Fruit fly (Drosophila melanogaster): ENCODE results near the gene CG4161.

CG4161 gene

DNA sequence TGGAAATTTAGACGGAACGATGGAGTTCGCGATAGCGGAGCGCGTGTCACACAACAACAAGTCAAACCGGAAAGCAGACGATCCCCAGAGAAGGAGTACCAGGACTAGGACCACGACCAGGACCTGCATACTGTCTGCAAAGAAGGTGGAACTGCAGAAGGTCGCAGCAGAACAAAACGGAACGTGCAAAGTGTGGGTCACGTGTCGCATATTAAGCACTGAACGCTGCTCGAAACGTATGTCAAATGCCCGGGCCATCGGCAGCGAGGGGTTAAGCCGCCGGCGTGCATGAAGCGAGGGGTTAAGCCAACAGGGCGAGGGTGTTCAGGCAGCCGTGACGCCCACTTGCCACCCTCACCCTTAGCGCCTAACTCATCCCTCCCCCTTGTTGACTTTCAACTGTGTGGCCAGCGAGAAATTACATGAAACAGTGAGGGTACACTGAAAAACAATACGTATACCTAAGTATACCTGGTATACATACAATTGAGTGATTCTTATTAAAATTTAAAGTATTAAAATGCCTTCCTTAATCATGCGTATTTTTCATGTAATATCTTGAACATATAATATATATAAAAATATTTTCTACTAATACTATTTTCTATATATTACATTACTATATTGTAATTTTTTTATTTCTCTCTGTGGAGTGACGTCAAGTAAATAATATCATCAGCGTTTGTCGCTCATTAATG is 8.9 kb downstream of the CG4161 start (continued):
- no peak for TF ChIP-seq gt (GFP tag; IDR thresholded peaks at IDR 0.05)
- no peak for TF ChIP-seq HmgD (GFP tag; optimal IDR thresholded peaks at IDR 0.05)
- TF ChIP-seq CG12942 (GFP tag; optimal IDR thresholded peaks at IDR 0.05): no peak
- peak; percentile 45 for TF ChIP-seq PHDP (tag; optimal IDR thresholded peaks at IDR 0.05)
- no peak for TF ChIP-seq CG14860 (GFP tag; IDR thresholded peaks at IDR 0.05; ENCODE audit: partially characterized antibody)
- no peak for TF ChIP-seq CG16815 (GFP tag; optimal IDR thresholded peaks at IDR 0.05)
- no peak for TF ChIP-seq caup (GFP tag; optimal IDR thresholded peaks at IDR 0.05; ENCODE audit: severe bottlenecking)
- TF ChIP-seq Dp (GFP tag; optimal IDR thresholded peaks at IDR 0.05): no peak
- peak; percentile 1 for TF ChIP-seq kay (GFP tag; optimal IDR thresholded peaks at IDR 0.05)
- TF ChIP-seq CG2889 (GFP tag; IDR thresholded peaks at IDR 0.05): no peak
- TF ChIP-seq Bdp1 (GFP tag; optimal IDR thresholded peaks at IDR 0.05): no peak
- peak; percentile 11 for TF ChIP-seq CG1233 (GFP tag; optimal IDR thresholded peaks at IDR 0.05)
- no peak for TF ChIP-seq Drgx (GFP tag; IDR thresholded peaks at IDR 0.05)
- peak; percentile 31 for TF ChIP-seq tin (GFP tag; optimal IDR thresholded peaks at IDR 0.05)
- no peak for TF ChIP-seq klu (GFP tag; IDR thresholded peaks at IDR 0.05)
- TF ChIP-seq CG10267 (tag; optimal IDR thresholded peaks at IDR 0.05): peak; percentile 78
- 0 out of 2 replicates have a peak, but pooled peaks have one; percentile 15 for TF ChIP-seq Ptx1 (GFP tag; IDR thresholded peaks at IDR 0.05)
- no peak for TF ChIP-seq C15 (GFP tag; IDR thresholded peaks at IDR 0.05)
- no peak for TF ChIP-seq CG10654 (GFP tag; optimal IDR thresholded peaks at IDR 0.05)
- no peak for TF ChIP-seq hb (GFP tag; IDR thresholded peaks at IDR 0.05; ENCODE audit: partially characterized antibody)
- no peak for TF ChIP-seq D (optimal IDR thresholded peaks at IDR 0.05)
- peak; percentile 63 for TF ChIP-seq D (GFP tag; optimal IDR thresholded peaks at IDR 0.05)
- TF ChIP-seq sisA (GFP tag; IDR thresholded peaks at IDR 0.05): no peak
- TF ChIP-seq CG10979 (tag; optimal IDR thresholded peaks at IDR 0.05): peak; percentile 88
- no peak for TF ChIP-seq CG9797 (GFP tag; optimal IDR thresholded peaks at IDR 0.05)
- peak; percentile 51 for TF ChIP-seq CG2202 (tag; optimal IDR thresholded peaks at IDR 0.05)
- no peak for TF ChIP-seq ato (GFP tag; IDR thresholded peaks at IDR 0.05; ENCODE audit: partially characterized antibody)
- TF ChIP-seq unpg (GFP tag; optimal IDR thresholded peaks at IDR 0.05): peak; percentile 63
- TF ChIP-seq CG3995 (GFP tag; optimal IDR thresholded peaks at IDR 0.05): no peak
- TF ChIP-seq CG3847 (GFP tag; IDR thresholded peaks at IDR 0.05): no peak
- TF ChIP-seq ase (GFP tag; IDR thresholded peaks at IDR 0.05): no peak
- peak; percentile 70 for TF ChIP-seq CG15601 (tag; optimal IDR thresholded peaks at IDR 0.05)
- no peak for TF ChIP-seq maf-S (GFP tag; optimal IDR thresholded peaks at IDR 0.05)
- TF ChIP-seq luna (GFP tag; optimal IDR thresholded peaks at IDR 0.05): no peak
- peak; percentile 17 for TF ChIP-seq bcd (GFP tag; optimal IDR thresholded peaks at IDR 0.05)
- TF ChIP-seq CG9876 (GFP tag; optimal IDR thresholded peaks at IDR 0.05): no peak
- TF ChIP-seq Atf3 (GFP tag; optimal IDR thresholded peaks at IDR 0.05): no peak
- TF ChIP-seq CG8924 (tag; optimal IDR thresholded peaks at IDR 0.05): peak; percentile 73
- peak; percentile 7 for TF ChIP-seq Nf-YB (GFP tag; optimal IDR thresholded peaks at IDR 0.05)
- TF ChIP-seq CG4707 (GFP tag; optimal IDR thresholded peaks at IDR 0.05): no peak
- TF ChIP-seq Atf-2 (GFP tag; optimal IDR thresholded peaks at IDR 0.05): no peak
- no peak for TF ChIP-seq CG4328 (GFP tag; optimal IDR thresholded peaks at IDR 0.05)
- no peak for TF ChIP-seq bowl (GFP tag; IDR thresholded peaks at IDR 0.05)
- TF ChIP-seq lbe (GFP tag; optimal IDR thresholded peaks at IDR 0.05): no peak
- TF ChIP-seq CG4820 (GFP tag; optimal IDR thresholded peaks at IDR 0.05): peak; percentile 40
- TF ChIP-seq mld (GFP tag; IDR thresholded peaks at IDR 0.05; ENCODE audit: partially characterized antibody): no peak
- no peak for TF ChIP-seq ro (GFP tag; IDR thresholded peaks at IDR 0.05)
- peak; percentile 58 for TF ChIP-seq Spps (tag; optimal IDR thresholded peaks at IDR 0.05)
- no peak for TF ChIP-seq CG10462 (GFP tag; optimal IDR thresholded peaks at IDR 0.05)
- TF ChIP-seq lola (GFP tag; optimal IDR thresholded peaks at IDR 0.05): peak in 1 of 3 experiments; percentile 81
